Worm (Caenorhabditis elegans) whole organism, L1 larva: ENCODE measurements around the gene msp-142.
A peak's percentile ranks its signal among the peaks of the same experiment; 100 is the strongest.

ENCODE experiments used
- C04F5.9 ChIP-seq: sonication (generic microtip); optimal IDR thresholded peaks from 2 replicates; lab custom pipeline; 2016; ENCODE audit warnings: missing genetic modification characterization, missing compliant biosample characterization
- F16B12.6 ChIP-seq: fragments of 150-350 bp; optimal IDR thresholded peaks from 2 replicates; lab custom pipeline; 2014; ENCODE audit warnings: missing biosample characterization, missing genetic modification characterization
- aha-1 ChIP-seq: fragments of 150-350 bp; optimal IDR thresholded peaks from 2 replicates; lab custom pipeline; 2014; ENCODE audit warnings: missing biosample characterization, missing genetic modification characterization
- alr-1 ChIP-seq: fragments of 200-800 bp; sonication (Bioruptor generic); optimal IDR thresholded peaks from 2 replicates; lab custom pipeline; 2018; ENCODE audit warnings: borderline replicate concordance, mild to moderate bottlenecking, missing genetic modification characterization, missing compliant biosample characterization
- aly-2 ChIP-seq: fragments of 150-350 bp; optimal IDR thresholded peaks from 2 replicates; lab custom pipeline; 2014; ENCODE audit warnings: missing biosample characterization, missing genetic modification characterization
- ceh-63 ChIP-seq: fragments of 200-800 bp; sonication (Bioruptor generic); optimal IDR thresholded peaks from 2 replicates; lab custom pipeline; 2018; ENCODE audit warnings: mild to moderate bottlenecking, missing genetic modification characterization, missing compliant biosample characterization
- ceh-90 ChIP-seq: sonication (generic microtip); optimal IDR thresholded peaks from 2 replicates; lab custom pipeline; 2016; ENCODE audit warnings: missing genetic modification characterization, missing compliant biosample characterization
- ces-1 ChIP-seq: fragments of 150-350 bp; optimal IDR thresholded peaks from 2 replicates; lab custom pipeline; 2014; ENCODE audit warnings: missing biosample characterization, missing genetic modification reagents, missing genetic modification characterization
- dpl-1 ChIP-seq, 3 experiments: fragments of 150-350 bp in 2 of 3; sonication (generic microtip) in 1 of 3; optimal IDR thresholded peaks; 2 replicates each; lab custom pipeline; 2014 to 2017; ENCODE audit warnings: missing biosample characterization in 3 of 3, missing genetic modification characterization in 3 of 3, missing genetic modification reagents in 3 of 3
- dsc-1 ChIP-seq: sonication (generic microtip); optimal IDR thresholded peaks from 2 replicates; lab custom pipeline; 2016; ENCODE audit warnings: mild to moderate bottlenecking, missing genetic modification characterization, missing compliant biosample characterization
- efl-3 ChIP-seq: fragments of 200-800 bp; sonication (Bioruptor generic); optimal IDR thresholded peaks from 2 replicates; lab custom pipeline; 2018; ENCODE audit warnings: mild to moderate bottlenecking, missing genetic modification characterization, missing compliant biosample characterization
- egl-27 ChIP-seq, 2 experiments: fragments of 150-350 bp in 1 of 2; sonication (generic microtip); optimal IDR thresholded peaks; 3 replicates each; lab custom pipeline; 2017 to 2018; ENCODE audit warnings: missing biosample characterization in 2 of 2, missing genetic modification characterization in 2 of 2, missing genetic modification reagents in 2 of 2
- elt-2 ChIP-seq: sonication (generic microtip); optimal IDR thresholded peaks from 2 replicates; lab custom pipeline; 2016; ENCODE audit warnings: missing genetic modification characterization, mild to moderate bottlenecking, inconsistent platforms, missing compliant biosample characterization, missing genetic modification reagents
- elt-3 ChIP-seq, 6 experiments: fragments of 150-350 bp in 1 of 6; sonication (generic microtip); optimal IDR thresholded peaks; 2 replicates each; lab custom pipeline; 2017 to 2018; ENCODE audit warnings: missing biosample characterization in 6 of 6, missing genetic modification characterization in 6 of 6, inconsistent platforms in 1 of 6
- ets-5 ChIP-seq: fragments of 200-800 bp; sonication (Bioruptor generic); IDR thresholded peaks from 2 replicates; pipeline ENCODE4 v1.3.6; 2022; ENCODE audit warnings: missing genetic modification characterization, missing compliant biosample characterization
- fkh-10 ChIP-seq: sonication (generic microtip); optimal IDR thresholded peaks from 2 replicates; lab custom pipeline; 2017; ENCODE audit warnings: missing biosample characterization, missing genetic modification reagents, missing genetic modification characterization
- fkh-4 ChIP-seq: sonication (generic microtip); optimal IDR thresholded peaks from 2 replicates; lab custom pipeline; 2016; ENCODE audit warnings: missing compliant biosample characterization, missing genetic modification characterization, borderline replicate concordance
- fkh-8 ChIP-seq: sonication (generic microtip); optimal IDR thresholded peaks from 2 replicates; lab custom pipeline; 2016; ENCODE audit warnings: mild to moderate bottlenecking, missing genetic modification characterization, missing compliant biosample characterization
- fos-1 ChIP-seq: fragments of 150-350 bp; optimal IDR thresholded peaks from 2 replicates; lab custom pipeline; 2014; ENCODE audit warnings: missing biosample characterization, missing genetic modification characterization
- hlh-17 ChIP-seq: fragments of 200-800 bp; sonication (Bioruptor generic); optimal IDR thresholded peaks from 2 replicates; lab custom pipeline; 2018; ENCODE audit warnings: missing genetic modification characterization, mild to moderate bottlenecking, missing compliant biosample characterization, moderate library complexity, borderline replicate concordance
- hlh-4 ChIP-seq: sonication (generic microtip); optimal IDR thresholded peaks from 2 replicates; lab custom pipeline; 2016; ENCODE audit warnings: mild to moderate bottlenecking, missing genetic modification characterization, missing compliant biosample characterization
- irx-1 ChIP-seq: sonication (generic microtip); optimal IDR thresholded peaks from 2 replicates; lab custom pipeline; 2016; ENCODE audit warnings: missing genetic modification characterization, missing compliant biosample characterization
- isw-1 ChIP-seq: fragments of 200-800 bp; sonication (Bioruptor generic); IDR thresholded peaks from 2 replicates; pipeline ENCODE4 v1.3.6; 2022; ENCODE audit warnings: missing genetic modification characterization, missing compliant biosample characterization
- jun-1 ChIP-seq: fragments of 150-350 bp; optimal IDR thresholded peaks from 2 replicates; lab custom pipeline; 2014; ENCODE audit warnings: missing biosample characterization, missing genetic modification reagents, missing genetic modification characterization
- lin-13 ChIP-seq: fragments of 150-350 bp; optimal IDR thresholded peaks from 2 replicates; lab custom pipeline; 2014; ENCODE audit warnings: missing biosample characterization, missing genetic modification reagents, missing genetic modification characterization
- lin-15B ChIP-seq: fragments of 150-350 bp; sonication (generic microtip); optimal IDR thresholded peaks from 3 replicates; lab custom pipeline; 2014; ENCODE audit warnings: missing biosample characterization, missing genetic modification characterization
- lir-3 ChIP-seq: sonication (generic microtip); optimal IDR thresholded peaks from 2 replicates; lab custom pipeline; 2016; ENCODE audit warnings: mild to moderate bottlenecking, missing genetic modification characterization, moderate library complexity, missing compliant biosample characterization; ENCODE audit not compliant: poor library complexity
- nhr-11 ChIP-seq: fragments of 150-350 bp; optimal IDR thresholded peaks from 2 replicates; lab custom pipeline; 2014; ENCODE audit warnings: missing biosample characterization, missing genetic modification characterization
- nhr-19 ChIP-seq: fragments of 200-800 bp; sonication (Bioruptor generic); conservative IDR thresholded peaks from 2 replicates; pipeline ENCODE4 v1.3.6; 2022; ENCODE audit warnings: missing genetic modification characterization, missing compliant biosample characterization
- nhr-20 ChIP-seq: sonication (generic microtip); optimal IDR thresholded peaks from 2 replicates; lab custom pipeline; 2016; ENCODE audit warnings: mild to moderate bottlenecking, missing genetic modification characterization, missing compliant biosample characterization
- nhr-71 ChIP-seq: sonication (generic microtip); optimal IDR thresholded peaks from 2 replicates; lab custom pipeline; 2016; ENCODE audit warnings: mild to moderate bottlenecking, missing genetic modification characterization, moderate library complexity, missing compliant biosample characterization
- nhr-76 ChIP-seq: sonication (generic microtip); optimal IDR thresholded peaks from 2 replicates; lab custom pipeline; 2017; ENCODE audit warnings: missing biosample characterization, missing genetic modification characterization
- nhr-77 ChIP-seq: fragments of 150-350 bp; optimal IDR thresholded peaks from 2 replicates; lab custom pipeline; 2014; ENCODE audit warnings: missing biosample characterization, missing genetic modification characterization
- nhr-84 ChIP-seq: sonication (generic microtip); optimal IDR thresholded peaks from 2 replicates; lab custom pipeline; 2017; ENCODE audit warnings: missing biosample characterization, missing genetic modification characterization
- nhr-85 ChIP-seq: sonication (generic microtip); peaks from one replicate; lab custom pipeline; 2016; ENCODE audit warnings: missing genetic modification characterization, inconsistent platforms, missing compliant biosample characterization
- nhr-90 ChIP-seq: sonication (generic microtip); optimal IDR thresholded peaks from 2 replicates; lab custom pipeline; 2016; ENCODE audit warnings: mild to moderate bottlenecking, missing genetic modification characterization, missing compliant biosample characterization; ENCODE audit not compliant: poor library complexity
- pag-3 ChIP-seq: sonication (generic microtip); optimal IDR thresholded peaks from 2 replicates; lab custom pipeline; 2017; ENCODE audit warnings: missing genetic modification characterization, mild to moderate bottlenecking, missing compliant biosample characterization, antibody characterized with exemption, borderline replicate concordance; ENCODE audit not compliant: insufficient read depth
- pax-3 ChIP-seq: fragments of 200-800 bp; sonication (Bioruptor generic); optimal IDR thresholded peaks from 2 replicates; lab custom pipeline; 2018; ENCODE audit warnings: mild to moderate bottlenecking, missing genetic modification characterization, moderate library complexity, missing compliant biosample characterization
- rnt-1 ChIP-seq: sonication (generic microtip); optimal IDR thresholded peaks from 2 replicates; lab custom pipeline; 2016; ENCODE audit warnings: mild to moderate bottlenecking, missing genetic modification characterization, moderate library complexity, missing compliant biosample characterization
- snpc-4 ChIP-seq: fragments of 150-350 bp; optimal IDR thresholded peaks from 2 replicates; lab custom pipeline; 2014; ENCODE audit warnings: missing biosample characterization, missing genetic modification characterization
- sox-4 ChIP-seq: sonication (generic microtip); optimal IDR thresholded peaks from 2 replicates; lab custom pipeline; 2016; ENCODE audit warnings: missing genetic modification characterization, missing compliant biosample characterization
- sptf-1 ChIP-seq: fragments of 150-350 bp; optimal IDR thresholded peaks from 2 replicates; lab custom pipeline; 2014; ENCODE audit warnings: missing biosample characterization, missing genetic modification characterization
- swsn-7 ChIP-seq: sonication (generic microtip); optimal IDR thresholded peaks from 2 replicates; lab custom pipeline; 2016; ENCODE audit warnings: missing genetic modification characterization, missing compliant biosample characterization
- tlp-1 ChIP-seq: fragments of 150-350 bp; optimal IDR thresholded peaks from 2 replicates; lab custom pipeline; 2014; ENCODE audit warnings: missing biosample characterization, missing genetic modification characterization
- unc-130 ChIP-seq: fragments of 150-350 bp; optimal IDR thresholded peaks from 2 replicates; lab custom pipeline; 2017; ENCODE audit warnings: missing biosample characterization, missing genetic modification characterization, inconsistent platforms
- unc-30 ChIP-seq: sonication (generic microtip); optimal IDR thresholded peaks from 2 replicates; lab custom pipeline; 2017; ENCODE audit warnings: missing biosample characterization, missing genetic modification characterization
- unc-86 ChIP-seq: sonication (generic microtip); optimal IDR thresholded peaks from 2 replicates; lab custom pipeline; 2016; ENCODE audit warnings: missing genetic modification characterization, missing compliant biosample characterization
- unc-98 ChIP-seq: fragments of 200-800 bp; sonication (Bioruptor generic); IDR thresholded peaks from 2 replicates; pipeline ENCODE4 v1.3.6; 2022; ENCODE audit warnings: missing genetic modification characterization, missing compliant biosample characterization
- vab-15 ChIP-seq: sonication (generic microtip); optimal IDR thresholded peaks from 2 replicates; lab custom pipeline; 2017; ENCODE audit warnings: missing genotype, mild to moderate bottlenecking, missing genetic modification characterization, missing compliant biosample characterization
- xbp-1 ChIP-seq: sonication (generic microtip); optimal IDR thresholded peaks from 2 replicates; lab custom pipeline; 2016; ENCODE audit warnings: missing genetic modification characterization, missing compliant biosample characterization
- zip-4 ChIP-seq: fragments of 200-800 bp; sonication (Bioruptor generic); optimal IDR thresholded peaks from 2 replicates; lab custom pipeline; 2018; ENCODE audit warnings: mild to moderate bottlenecking, missing genetic modification characterization, moderate library complexity, missing compliant biosample characterization
- ztf-11 ChIP-seq, 2 experiments: sonication (generic microtip); optimal IDR thresholded peaks; 2 replicates each; lab custom pipeline; 2016 to 2017; ENCODE audit warnings: missing genetic modification characterization in 2 of 2, missing biosample characterization in 1 of 2, missing compliant biosample characterization in 1 of 2

The msp-142 gene

DNA sequence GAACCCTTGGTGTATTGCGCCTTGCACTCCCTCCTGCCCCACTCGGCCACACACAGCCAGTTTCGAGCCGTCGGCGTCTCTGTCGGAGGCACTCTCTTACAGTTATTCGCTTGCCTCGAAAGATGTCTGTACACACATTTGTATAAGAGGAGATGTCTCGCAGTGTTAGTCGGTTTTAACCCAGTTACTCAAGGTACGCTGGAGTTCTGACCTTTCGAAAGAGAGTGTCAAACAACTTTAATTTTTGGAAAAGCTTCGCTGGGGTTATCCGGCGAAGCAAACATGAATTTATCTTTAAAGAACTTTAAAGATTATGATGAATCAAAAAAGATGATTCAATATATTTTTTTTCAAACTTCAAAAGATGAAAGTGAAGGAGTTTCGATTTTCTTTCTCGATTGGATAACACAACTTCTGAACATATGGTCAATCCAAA is 47.0 kb downstream of the msp-142 start (continued):
- TF ChIP-seq zip-4 (GFP tag; lab: Kevin White, UChicago) (peak; percentile 95), lin-15B (peak; percentile 74), xbp-1 (tag; lab: Kevin White, UChicago) (peak; percentile 99), nhr-20 (tag; lab: Kevin White, UChicago) (peak; percentile 100), isw-1 (GFP tag; lab: Robert Waterston, UW) (peak; percentile 99), vab-15 (tag; lab: Kevin White, UChicago) (peak; percentile 93), nhr-76 (tag; lab: Kevin White, UChicago) (peak; percentile 80), efl-3 (peak; percentile 90), snpc-4 (tag; lab: Kevin White, UChicago) (peak; percentile 100), fkh-8 (tag; lab: Kevin White, UChicago) (peak; percentile 100), sptf-1 (no peak), ztf-11 (tag; optimal IDR thresholded peaks at IDR 0.05; lab: Kevin White, UChicago) (peak; percentile 93 to 98), rnt-1 (tag; lab: Kevin White, UChicago) (peak; percentile 98), fos-1 (tag; lab: Kevin White, UChicago) (peak; percentile 98), pag-3 (tag; lab: Kevin White, UChicago) (peak; percentile 79), elt-3 (tag; optimal IDR thresholded peaks at IDR 0.05; lab: Kevin White, UChicago) (peak in 5 of 6 experiments; percentile 91 to 99 (median 95)), egl-27 (tag; optimal IDR thresholded peaks at IDR 0.05; lab: Kevin White, UChicago) (peak; percentile 86 to 97), dsc-1 (tag; lab: Kevin White, UChicago) (peak; percentile 100), unc-30 (tag; lab: Kevin White, UChicago) (peak; percentile 82), unc-86 (tag; lab: Kevin White, UChicago) (peak; percentile 99), nhr-77 (peak; percentile 99), nhr-90 (tag; lab: Kevin White, UChicago) (peak; percentile 100), ceh-90 (tag; lab: Kevin White, UChicago) (peak; percentile 72), jun-1 (tag; lab: Kevin White, UChicago) (peak; percentile 98), lir-3 (peak; percentile 96), hlh-17 (GFP tag; lab: Kevin White, UChicago) (peak; percentile 49), C04F5.9 (tag; lab: Kevin White, UChicago) (peak; percentile 98), ets-5 (GFP tag; lab: Robert Waterston, UW) (peak; percentile 84; the same call in 1 of the 2 replicates), alr-1 (no peak), dpl-1 (GFP tag; optimal IDR thresholded peaks at IDR 0.05; lab: Kevin White, UChicago) (peak; percentile 82 to 84 (median 82)), F16B12.6 (tag; lab: Kevin White, UChicago) (peak; percentile 75), nhr-19 (GFP tag; lab: Robert Waterston, UW) (peak; percentile 99), irx-1 (peak; percentile 100), nhr-71 (tag; lab: Kevin White, UChicago) (peak; percentile 100), nhr-85 (tag; lab: Kevin White, UChicago) (peak; percentile 100), swsn-7 (tag; lab: Kevin White, UChicago) (peak; percentile 100), hlh-4 (tag; lab: Kevin White, UChicago) (peak; percentile 79), unc-130 (tag; lab: Kevin White, UChicago) (peak; percentile 98), fkh-4 (tag; lab: Kevin White, UChicago) (peak; percentile 94), aha-1 (peak; percentile 89), ces-1 (GFP tag; lab: Kevin White, UChicago) (peak; percentile 98), aly-2 (peak; percentile 99), nhr-11 (tag; lab: Kevin White, UChicago) (peak; percentile 98), elt-2 (tag; lab: Kevin White, UChicago) (peak; percentile 100), unc-98 (GFP tag; lab: Robert Waterston, UW) (peak; percentile 94), pax-3 (tag; lab: Kevin White, UChicago) (peak; percentile 99), fkh-10 (GFP tag; lab: Kevin White, UChicago) (peak; percentile 99), lin-13 (GFP tag; lab: Kevin White, UChicago) (peak; percentile 97), nhr-84 (tag; lab: Kevin White, UChicago) (peak; percentile 85), sox-4 (tag; lab: Kevin White, UChicago) (peak; percentile 99), ceh-63 (peak; percentile 96), tlp-1 (tag; lab: Kevin White, UChicago) (peak; percentile 73)
